Worm (Caenorhabditis elegans) whole organism, L3 larva: ENCODE data around the gene C03B1.6.

ENCODE experiments used
- ZK546.5 ChIP-seq: sonication (generic microtip); optimal IDR thresholded peaks from 2 replicates; lab custom pipeline; 2017; ENCODE audit warnings: missing biosample characterization, missing genetic modification characterization
- ama-1 ChIP-seq: fragments of 150-350 bp; optimal IDR thresholded peaks from 2 replicates; lab custom pipeline; 2018
- elt-2 ChIP-seq: sonication (generic microtip); optimal IDR thresholded peaks from 2 replicates; lab custom pipeline; 2016; ENCODE audit warnings: missing genetic modification reagents, mild to moderate bottlenecking, missing genetic modification characterization, missing compliant biosample characterization
- fkh-2 ChIP-seq: fragments of 150-350 bp; optimal IDR thresholded peaks from 2 replicates; lab custom pipeline; 2014; ENCODE audit warnings: missing biosample characterization, missing genetic modification reagents, missing genetic modification characterization
- lin-15B ChIP-seq: fragments of 150-350 bp; optimal IDR thresholded peaks from 2 replicates; lab custom pipeline; 2014; ENCODE audit warnings: missing biosample characterization, missing genetic modification characterization
- mdl-1 ChIP-seq: fragments of 150-350 bp; optimal IDR thresholded peaks from 2 replicates; lab custom pipeline; 2014; ENCODE audit warnings: missing biosample characterization, missing genetic modification characterization
- nhr-11 ChIP-seq: fragments of 150-350 bp; optimal IDR thresholded peaks from 2 replicates; lab custom pipeline; 2014; ENCODE audit warnings: missing biosample characterization, missing genetic modification characterization
- nhr-237 ChIP-seq: fragments of 150-350 bp; optimal IDR thresholded peaks from 2 replicates; lab custom pipeline; 2014; ENCODE audit warnings: missing biosample characterization, missing genetic modification characterization
- nhr-28 ChIP-seq: fragments of 150-350 bp; optimal IDR thresholded peaks from 2 replicates; lab custom pipeline; 2014; ENCODE audit warnings: missing biosample characterization, missing genetic modification characterization
- sea-2 ChIP-seq: fragments of 150-350 bp; sonication (generic microtip); optimal IDR thresholded peaks from 4 replicates; lab custom pipeline; 2014; ENCODE audit warnings: missing biosample characterization, missing genetic modification reagents, missing genetic modification characterization
- skn-1 ChIP-seq: fragments of 150-350 bp; optimal IDR thresholded peaks from 2 replicates; lab custom pipeline; 2014; ENCODE audit warnings: missing biosample characterization, missing genetic modification characterization
- snpc-4 ChIP-seq: fragments of 150-350 bp; optimal IDR thresholded peaks from 2 replicates; lab custom pipeline; 2014; ENCODE audit warnings: missing biosample characterization, missing genetic modification characterization
- unc-62 ChIP-seq: fragments of 150-350 bp; sonication (generic microtip); optimal IDR thresholded peaks from 4 replicates; lab custom pipeline; 2014; ENCODE audit warnings: missing biosample characterization, missing genetic modification reagents, missing genetic modification characterization
- ztf-11 ChIP-seq: fragments of 150-350 bp; optimal IDR thresholded peaks from 2 replicates; lab custom pipeline; 2014; ENCODE audit warnings: missing biosample characterization, missing genetic modification characterization

- TF ChIP-seq unc-62 (GFP tag; lab: Kevin White, UChicago) (no peak), elt-2 (tag; lab: Kevin White, UChicago) (no peak), nhr-11 (tag; lab: Kevin White, UChicago) (no peak), skn-1 (tag; lab: Kevin White, UChicago) (no peak), fkh-2 (tag; lab: Kevin White, UChicago) (no peak), nhr-237 (tag; lab: Kevin White, UChicago) (no peak), ama-1 (lab: Kevin White, UChicago) (no peak), mdl-1 (tag; lab: Kevin White, UChicago) (no peak), snpc-4 (tag; lab: Kevin White, UChicago) (no peak), ZK546.5 (tag; lab: Kevin White, UChicago) (no peak), nhr-28 (tag; lab: Kevin White, UChicago) (no peak), ztf-11 (tag; lab: Kevin White, UChicago) (no peak), sea-2 (GFP tag; lab: Kevin White, UChicago) (no peak), lin-15B (tag; lab: Kevin White, UChicago) (no peak)
Measured at ce11 chrX:6323129-6323528, 27.0 kb upstream of the C03B1.6 start, which contains the start of gene col-167.
